Fruit fly (Drosophila melanogaster) whole organism, embryonic: Measurements from ENCODE around the gene CG18081.
A peak's percentile ranks its signal among the peaks of the same experiment; 100 is the strongest.

ENCODE experiments used
- CG10274 ChIP-seq: fragments of 200-800 bp; sonication (Bioruptor generic); optimal IDR thresholded peaks from 3 replicates; lab custom pipeline; 2017; ENCODE audit warnings: missing biosample characterization, mild to moderate bottlenecking, missing genetic modification characterization
- CG10431 ChIP-seq: fragments of 200-800 bp; sonication (Bioruptor generic); optimal IDR thresholded peaks from 3 replicates; lab custom pipeline; 2018; ENCODE audit warnings: missing biosample characterization, mild to moderate bottlenecking, missing genetic modification characterization
- CG10462 ChIP-seq: fragments of 200-800 bp; sonication (Bioruptor generic); optimal IDR thresholded peaks from 2 replicates; lab custom pipeline; 2016; ENCODE audit warnings: missing biosample characterization, missing genetic modification characterization
- CG10979 ChIP-seq: fragments of 200-800 bp; sonication (Bioruptor generic); optimal IDR thresholded peaks from 2 replicates; lab custom pipeline; 2018; ENCODE audit warnings: missing biosample characterization, mild to moderate bottlenecking, missing genetic modification characterization, moderate library complexity
- CG12299 ChIP-seq: fragments of 200-800 bp; sonication (Bioruptor generic); optimal IDR thresholded peaks from 2 replicates; lab custom pipeline; 2018; ENCODE audit warnings: missing biosample characterization, mild to moderate bottlenecking, missing genetic modification characterization
- CG1233 ChIP-seq: fragments of 200-800 bp; sonication (Bioruptor generic); optimal IDR thresholded peaks from 4 replicates; lab custom pipeline; 2018; ENCODE audit warnings: missing biosample characterization, mild to moderate bottlenecking, missing genetic modification characterization
- CG12391 ChIP-seq: fragments of 200-800 bp; sonication (Bioruptor generic); optimal IDR thresholded peaks from 3 replicates; lab custom pipeline; 2018; ENCODE audit warnings: missing biosample characterization, mild to moderate bottlenecking, missing genetic modification characterization, moderate library complexity
- CG15479 ChIP-seq: fragments of 200-800 bp; sonication (Bioruptor generic); optimal IDR thresholded peaks from 3 replicates; lab custom pipeline; 2019; ENCODE audit warnings: missing biosample characterization, mild to moderate bottlenecking, missing genetic modification characterization, moderate library complexity
- CG16779 ChIP-seq: fragments of 200-800 bp; sonication (Bioruptor generic); IDR thresholded peaks from 2 replicates; pipeline ENCODE4 v1.3.6; 2022; ENCODE audit warnings: missing biosample characterization, missing genetic modification characterization
- CG16813 ChIP-seq: fragments of 200-800 bp; sonication (Bioruptor generic); IDR thresholded peaks from 3 replicates; pipeline ENCODE4 v1.3.6; 2022; ENCODE audit warnings: missing biosample characterization, missing genetic modification characterization; ENCODE audit not compliant: partially characterized antibody
- CG1832 ChIP-seq: fragments of 200-800 bp; sonication (Bioruptor generic); optimal IDR thresholded peaks from 2 replicates; lab custom pipeline; 2017; ENCODE audit warnings: missing biosample characterization, mild to moderate bottlenecking, missing genetic modification characterization, inconsistent platforms
- CG18476 ChIP-seq: fragments of 200-800 bp; sonication (Bioruptor generic); optimal IDR thresholded peaks from 2 replicates; lab custom pipeline; 2016; ENCODE audit warnings: missing biosample characterization, mild to moderate bottlenecking, missing genetic modification characterization
- CG2129 ChIP-seq: fragments of 200-800 bp; sonication (Bioruptor generic); IDR thresholded peaks from 2 replicates; pipeline ENCODE4 v1.3.6; 2022; ENCODE audit warnings: missing biosample characterization, missing genetic modification characterization; ENCODE audit not compliant: partially characterized antibody
- CG4730 ChIP-seq: fragments of 200-800 bp; sonication (Bioruptor generic); IDR thresholded peaks from 2 replicates; pipeline ENCODE4 v1.3.6; 2022; ENCODE audit warnings: missing biosample characterization, missing genetic modification characterization
- CG4820 ChIP-seq: fragments of 200-800 bp; sonication (Bioruptor generic); optimal IDR thresholded peaks from 3 replicates; lab custom pipeline; 2016; ENCODE audit warnings: missing biosample characterization, missing genetic modification characterization
- CG6175 ChIP-seq: fragments of 200-800 bp; sonication (Bioruptor generic); IDR thresholded peaks from 3 replicates; pipeline ENCODE4 v1.3.6; 2022; ENCODE audit warnings: missing biosample characterization, missing genetic modification characterization
- CG8281 ChIP-seq: fragments of 200-800 bp; sonication (Bioruptor generic); optimal IDR thresholded peaks from 2 replicates; lab custom pipeline; 2018; ENCODE audit warnings: missing biosample characterization, mild to moderate bottlenecking, missing genetic modification characterization, moderate library complexity
- CHES-1-like ChIP-seq: fragments of 200-800 bp; sonication (Bioruptor generic); optimal IDR thresholded peaks from 2 replicates; lab custom pipeline; 2016; ENCODE audit warnings: missing biosample characterization, missing genetic modification characterization
- Dip2 ChIP-seq: fragments of 200-800 bp; sonication (Bioruptor generic); IDR thresholded peaks from 2 replicates; pipeline ENCODE4 v1.3.6; 2022; ENCODE audit warnings: missing biosample characterization, missing genetic modification characterization
- Doc2 ChIP-seq: fragments of 200-800 bp; sonication (Bioruptor generic); IDR thresholded peaks from 2 replicates; pipeline ENCODE4 v1.3.6; 2022; ENCODE audit warnings: missing biosample characterization, missing genetic modification characterization
- Fer2 ChIP-seq: fragments of 200-800 bp; sonication (Bioruptor generic); optimal IDR thresholded peaks from 2 replicates; lab custom pipeline; 2018; ENCODE audit warnings: missing biosample characterization, mild to moderate bottlenecking, missing genetic modification characterization, moderate library complexity
- Hsf ChIP-seq: fragments of 200-800 bp; sonication (Bioruptor generic); optimal IDR thresholded peaks from 3 replicates; lab custom pipeline; 2016; ENCODE audit warnings: missing biosample characterization, missing genetic modification characterization
- Lim3 ChIP-seq: fragments of 200-800 bp; sonication (Bioruptor generic); IDR thresholded peaks from 2 replicates; pipeline ENCODE4 v1.3.6; 2022; ENCODE audit warnings: missing biosample characterization, missing genetic modification characterization
- MTF-1 ChIP-seq: fragments of 200-800 bp; sonication (Bioruptor generic); optimal IDR thresholded peaks from 2 replicates; lab custom pipeline; 2018; ENCODE audit warnings: missing biosample characterization, mild to moderate bottlenecking, missing genetic modification characterization, borderline replicate concordance
- Meics ChIP-seq: fragments of 200-800 bp; sonication (Bioruptor generic); optimal IDR thresholded peaks from 2 replicates; lab custom pipeline; 2017; ENCODE audit warnings: missing biosample characterization, mild to moderate bottlenecking, missing genetic modification characterization
- Myb ChIP-seq: fragments of 200-800 bp; sonication (Bioruptor generic); optimal IDR thresholded peaks from 2 replicates; lab custom pipeline; 2016; ENCODE audit warnings: missing biosample characterization, missing genetic modification characterization
- Pdp1 ChIP-seq, 2 experiments: fragments of 200-800 bp; sonication (Bioruptor generic); optimal IDR thresholded peaks; 3 replicates each; lab custom pipeline; 2016; ENCODE audit warnings: missing biosample characterization in 2 of 2, missing genetic modification characterization in 2 of 2, mild to moderate bottlenecking in 1 of 2, moderate library complexity in 1 of 2
- Poxn ChIP-seq: fragments of 200-800 bp; sonication (Bioruptor generic); IDR thresholded peaks from 2 replicates; pipeline ENCODE4 v1.3.6; 2022; ENCODE audit warnings: missing biosample characterization, missing genetic modification characterization
- Rfx ChIP-seq: fragments of 200-800 bp; sonication (Bioruptor generic); IDR thresholded peaks from 2 replicates; pipeline ENCODE4 v1.3.6; 2022; ENCODE audit warnings: missing biosample characterization, missing genetic modification characterization
- Stat92E ChIP-seq, 3 experiments: fragments of >200 bp in 2 of 3; fragments of 200-800 bp in 1 of 3; sonication (Bioruptor generic) in 1 of 3; optimal IDR thresholded peaks; 2 replicates each; lab custom pipeline; 2017 to 2019; ENCODE audit warnings: missing biosample characterization in 3 of 3, missing genetic modification characterization in 3 of 3, mild to moderate bottlenecking in 1 of 3, moderate library complexity in 1 of 3
- aop ChIP-seq: fragments of 200-800 bp; sonication (Bioruptor generic); IDR thresholded peaks from 2 replicates; pipeline ENCODE4 v1.3.6; 2022; ENCODE audit warnings: missing biosample characterization, missing genetic modification characterization
- ash1 ChIP-seq: fragments of 200-800 bp; sonication (Bioruptor generic); optimal IDR thresholded peaks from 2 replicates; lab custom pipeline; 2018; ENCODE audit warnings: missing biosample characterization, mild to moderate bottlenecking, missing genetic modification characterization
- caup ChIP-seq: fragments of 200-800 bp; sonication (Bioruptor generic); optimal IDR thresholded peaks from 3 replicates; lab custom pipeline; 2017; ENCODE audit warnings: missing biosample characterization, mild to moderate bottlenecking, missing genetic modification characterization, moderate library complexity; ENCODE audit not compliant: severe bottlenecking
- chinmo ChIP-seq: fragments of 200-800 bp; sonication (Bioruptor generic); IDR thresholded peaks from 4 replicates; pipeline ENCODE4 v1.3.6; 2022; ENCODE audit warnings: missing biosample characterization, missing genetic modification characterization; ENCODE audit not compliant: partially characterized antibody
- chn ChIP-seq: fragments of 200-800 bp; sonication (Bioruptor generic); optimal IDR thresholded peaks from 2 replicates; lab custom pipeline; 2016; ENCODE audit warnings: missing biosample characterization, missing genetic modification characterization
- dati ChIP-seq: fragments of 200-800 bp; sonication (Bioruptor generic); IDR thresholded peaks from 2 replicates; pipeline ENCODE4 v1.3.6; 2022; ENCODE audit warnings: missing biosample characterization, missing genetic modification characterization
- emc ChIP-seq: fragments of 200-800 bp; sonication (Bioruptor generic); optimal IDR thresholded peaks from 2 replicates; lab custom pipeline; 2016; ENCODE audit warnings: missing biosample characterization, missing genetic modification characterization
- ewg ChIP-seq: fragments of 200-800 bp; sonication (Bioruptor generic); optimal IDR thresholded peaks from 3 replicates; lab custom pipeline; 2017; ENCODE audit warnings: mild to moderate bottlenecking, missing biosample characterization, missing genetic modification reagents, missing genetic modification characterization
- fu2 ChIP-seq: fragments of 200-800 bp; sonication (Bioruptor generic); optimal IDR thresholded peaks from 2 replicates; lab custom pipeline; 2016; ENCODE audit warnings: missing biosample characterization, missing genetic modification characterization
- gem ChIP-seq: fragments of 200-800 bp; sonication (Bioruptor generic); optimal IDR thresholded peaks from 2 replicates; lab custom pipeline; 2019; ENCODE audit warnings: missing biosample characterization, mild to moderate bottlenecking, missing genetic modification characterization, moderate library complexity
- gfzf ChIP-seq: fragments of 200-800 bp; sonication (Bioruptor generic); optimal IDR thresholded peaks from 2 replicates; lab custom pipeline; 2016; ENCODE audit warnings: missing biosample characterization, mild to moderate bottlenecking, missing genetic modification characterization, moderate library complexity
- nom ChIP-seq: fragments of 200-800 bp; sonication (Bioruptor generic); optimal IDR thresholded peaks from 2 replicates; lab custom pipeline; 2017; ENCODE audit warnings: missing biosample characterization, missing genetic modification characterization, mild to moderate bottlenecking, moderate library complexity, missing genetic modification reagents
- odd ChIP-seq: fragments of 200-800 bp; sonication (Bioruptor generic); optimal IDR thresholded peaks from 2 replicates; lab custom pipeline; 2017; ENCODE audit warnings: missing biosample characterization, mild to moderate bottlenecking, missing genetic modification characterization
- pan ChIP-seq, 4 experiments: fragments of >200 bp in 3 of 4; fragments of 200-800 bp in 1 of 4; sonication (Bioruptor generic) in 1 of 4; optimal IDR thresholded peaks in 3 of 4; IDR thresholded peaks in 1 of 4; 2 replicates each; pipeline versions ENCODE4 v1.3.6 to Lab custom; 2017 to 2022; ENCODE audit warnings: missing biosample characterization in 2 of 4, missing genetic modification characterization in 2 of 4, mixed read lengths in 1 of 4
- peb ChIP-seq: fragments of 200-800 bp; sonication (Bioruptor generic); IDR thresholded peaks from 2 replicates; pipeline ENCODE4 v1.3.6; 2022; ENCODE audit warnings: missing biosample characterization, missing genetic modification characterization
- pho ChIP-seq: fragments of 200-800 bp; sonication (Bioruptor generic); optimal IDR thresholded peaks from 2 replicates; lab custom pipeline; 2016; ENCODE audit warnings: missing biosample characterization, missing genetic modification characterization
- repo ChIP-seq: fragments of 200-800 bp; sonication (Bioruptor generic); optimal IDR thresholded peaks from 2 replicates; lab custom pipeline; 2016; ENCODE audit warnings: missing biosample characterization, missing genetic modification characterization
- sob ChIP-seq: fragments of 200-800 bp; sonication (Bioruptor generic); IDR thresholded peaks from 2 replicates; pipeline ENCODE4 v1.3.6; 2022; ENCODE audit warnings: missing biosample characterization, missing genetic modification characterization
- tup ChIP-seq: fragments of 200-800 bp; sonication (Bioruptor generic); optimal IDR thresholded peaks from 2 replicates; lab custom pipeline; 2016; ENCODE audit warnings: missing biosample characterization, mild to moderate bottlenecking, missing genetic modification characterization, moderate library complexity
- vnd ChIP-seq: fragments of 200-800 bp; sonication (Bioruptor generic); IDR thresholded peaks from 3 replicates; pipeline ENCODE4 v1.3.6; 2022; ENCODE audit warnings: missing biosample characterization, missing genetic modification characterization; ENCODE audit not compliant: partially characterized antibody

Gene CG18081

DNA sequence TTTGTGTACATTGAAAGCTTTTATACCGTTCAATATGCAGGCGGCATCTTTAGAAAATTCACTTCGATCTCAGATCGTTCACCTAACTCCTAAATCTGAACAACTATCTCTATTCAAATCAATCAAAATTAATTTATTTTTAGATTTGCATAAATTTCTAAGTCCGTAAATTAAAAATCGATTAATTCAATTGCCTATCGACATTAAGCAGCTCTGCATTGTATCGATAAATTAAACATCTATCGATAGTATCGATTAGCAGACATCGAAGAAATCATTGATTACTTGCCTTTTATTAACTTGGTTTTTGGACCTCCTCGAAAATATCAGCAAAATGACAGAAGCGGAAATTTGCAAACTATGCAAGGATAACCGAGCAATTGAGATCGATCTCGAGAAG is 18.5 kb downstream of the CG18081 start, which contains the start of gene CkIIalpha-i1 (continued):
- TF ChIP-seq odd (GFP tag; lab: Kevin White, UChicago) = no peak
- TF ChIP-seq Myb = no peak
- TF ChIP-seq Poxn (GFP tag; lab: Robert Waterston, UW) = no peak
- TF ChIP-seq Doc2 (GFP tag; lab: Robert Waterston, UW) = no peak
- no peak for TF ChIP-seq Meics (GFP tag; lab: Kevin White, UChicago)
- TF ChIP-seq Rfx (GFP tag; lab: Robert Waterston, UW) = no peak
- no peak for TF ChIP-seq Lim3 (GFP tag; lab: Robert Waterston, UW)
- TF ChIP-seq chinmo = peak; percentile 87
- no peak for TF ChIP-seq fu2 (GFP tag; lab: Kevin White, UChicago)
- TF ChIP-seq CG1832 (GFP tag; lab: Kevin White, UChicago) = no peak
- no peak for TF ChIP-seq CG1233 (GFP tag; lab: Kevin White, UChicago)
- TF ChIP-seq dati (GFP tag; lab: Robert Waterston, UW) = no peak
- TF ChIP-seq CG16779 (GFP tag; lab: Robert Waterston, UW) = no peak
- TF ChIP-seq CG15479 (GFP tag; lab: Kevin White, UChicago) = no peak
- TF ChIP-seq CG12299 = no peak
- peak; percentile 83; the same call in 1 of the 2 replicates for TF ChIP-seq CG2129 (GFP tag; lab: Robert Waterston, UW)
- no peak for TF ChIP-seq chn
- no peak for TF ChIP-seq sob (GFP tag; lab: Robert Waterston, UW)
- TF ChIP-seq CG8281 (tag; lab: Kevin White, UChicago) = no peak
- TF ChIP-seq aop (GFP tag; lab: Robert Waterston, UW) = no peak
- no peak for TF ChIP-seq CG10462 (GFP tag; lab: Kevin White, UChicago)
- TF ChIP-seq CG10274 = no peak
- TF ChIP-seq CG6175 = no peak
- TF ChIP-seq CHES-1-like (GFP tag; lab: Kevin White, UChicago) = no peak
- TF ChIP-seq peb = no peak
- TF ChIP-seq gfzf (GFP tag; lab: Kevin White, UChicago) = no peak
- no peak for TF ChIP-seq caup
- TF ChIP-seq Dip2 (GFP tag; lab: Robert Waterston, UW) = no peak
- TF ChIP-seq ash1 (GFP tag; lab: Kevin White, UChicago) = no peak
- no peak for TF ChIP-seq pan (optimal IDR thresholded peaks at IDR 0.05; lab: Kevin White, UChicago)
- no peak for TF ChIP-seq pan (GFP tag; optimal IDR thresholded peaks at IDR 0.05 in 1 of 2, IDR thresholded peaks at IDR 0.05 in 1 of 2)
- TF ChIP-seq CG10431 (GFP tag; lab: Kevin White, UChicago) = no peak
- TF ChIP-seq CG18476 = no peak
- no peak for TF ChIP-seq gem
- TF ChIP-seq Pdp1 (GFP tag; optimal IDR thresholded peaks at IDR 0.05; lab: Kevin White, UChicago) = no peak
- TF ChIP-seq MTF-1 (GFP tag; lab: Kevin White, UChicago) = no peak
- TF ChIP-seq Hsf (GFP tag; lab: Kevin White, UChicago) = no peak
- no peak for TF ChIP-seq CG4730 (GFP tag; lab: Robert Waterston, UW)
- no peak for TF ChIP-seq repo (GFP tag; lab: Kevin White, UChicago)
- no peak for TF ChIP-seq pho (GFP tag; lab: Kevin White, UChicago)
- peak; percentile 97 for TF ChIP-seq CG16813 (GFP tag; lab: Robert Waterston, UW)
- no peak for TF ChIP-seq CG10979 (tag; lab: Kevin White, UChicago)
- no peak for TF ChIP-seq ewg
- no peak for TF ChIP-seq emc (GFP tag; lab: Kevin White, UChicago)
- TF ChIP-seq CG4820 (GFP tag; lab: Kevin White, UChicago) = no peak
- peak; percentile 36 for TF ChIP-seq CG12391 (tag; lab: Kevin White, UChicago)
- no peak for TF ChIP-seq Stat92E (GFP tag; optimal IDR thresholded peaks at IDR 0.05; lab: Kevin White, UChicago)
- no peak for TF ChIP-seq Fer2
- no peak for TF ChIP-seq tup (GFP tag; lab: Kevin White, UChicago)
- peak; percentile 97 for TF ChIP-seq vnd
- no peak for TF ChIP-seq nom
